Worm (Caenorhabditis elegans) whole organism, L4 larva: ENCODE data around the gene F53F4.11.

Source experiments
- dve-1 ChIP-seq: sonication (generic microtip); optimal IDR thresholded peaks from 2 replicates; lab custom pipeline; 2017; ENCODE audit warnings: antibody characterized with exemption, mild to moderate bottlenecking, missing genetic modification characterization, missing compliant biosample characterization; ENCODE audit not compliant: insufficient read depth
- egl-27 ChIP-seq: sonication (generic microtip); optimal IDR thresholded peaks from 3 replicates; lab custom pipeline; 2017; ENCODE audit warnings: missing biosample characterization, missing genetic modification reagents, missing genetic modification characterization
- mdl-1 ChIP-seq, 2 experiments: fragments of 150-350 bp in 1 of 2; sonication (generic microtip) in 1 of 2; optimal IDR thresholded peaks; 2 replicates each; lab custom pipeline; 2014 to 2017; ENCODE audit warnings: missing biosample characterization in 2 of 2, missing genetic modification characterization in 2 of 2
- nhr-111 ChIP-seq: fragments of 200-800 bp; sonication (Bioruptor generic); optimal IDR thresholded peaks from 2 replicates; lab custom pipeline; 2018; ENCODE audit warnings: mild to moderate bottlenecking, missing genetic modification characterization, missing compliant biosample characterization
- nhr-42 ChIP-seq: fragments of 200-800 bp; sonication (Bioruptor generic); IDR thresholded peaks from 2 replicates; pipeline ENCODE4 v1.3.6; 2022; ENCODE audit warnings: missing genetic modification characterization, missing compliant biosample characterization

ce11 chrV:13669170-13669569 is 44.8 kb upstream of the F53F4.11 start:
- TF ChIP-seq nhr-111 (GFP tag; lab: Kevin White, UChicago) (no peak), egl-27 (tag; lab: Kevin White, UChicago) (no peak), dve-1 (no peak), mdl-1 (tag; optimal IDR thresholded peaks at IDR 0.05; lab: Kevin White, UChicago) (no peak), nhr-42 (GFP tag; lab: Robert Waterston, UW) (no peak)
